Worm (Caenorhabditis elegans): ENCODE data around the gene R08A2.7.

R08A2.7 gene

ce11 chrV:14696604-14697307 is 26.4 kb upstream of the R08A2.7 start, which contains the start of gene unc-112:
TSS of gene unc-112 (minus strand) at chrV:14696654.
- TF ChIP-seq ets-7 (tag; optimal IDR thresholded peaks at IDR 0.05), result peak; percentile 45
- TF ChIP-seq ama-1 (optimal IDR thresholded peaks at IDR 0.05), result no peak
- TF ChIP-seq tbx-11 (GFP tag; IDR thresholded peaks at IDR 0.05), result 0 out of 2 replicates have a peak, but pooled peaks have one; percentile 12
- TF ChIP-seq aly-1 (tag; optimal IDR thresholded peaks at IDR 0.05), result peak; percentile 87
- TF ChIP-seq tbx-37 (GFP tag; conservative IDR thresholded peaks at IDR 0.05), result 0 out of 2 replicates have a peak, but pooled peaks have one; percentile 4
- TF ChIP-seq F13C5.2 (tag; optimal IDR thresholded peaks at IDR 0.05), result peak; percentile 79
- no peak; the same call in 1 of the 2 replicates for TF ChIP-seq pes-1 (GFP tag; IDR thresholded peaks at IDR 0.05)
- TF ChIP-seq hmg-4 (GFP tag; optimal IDR thresholded peaks at IDR 0.05), result peak; percentile 91

ce11 chrV:14698005-14698404 is 25.1 kb upstream of the R08A2.7 start:
- TF ChIP-seq hmbx-1 (tag; optimal IDR thresholded peaks at IDR 0.05) (no peak), ceh-13 (GFP tag; optimal IDR thresholded peaks at IDR 0.05) (no peak), hnd-1 (tag; optimal IDR thresholded peaks at IDR 0.05) (no peak), scrt-1 (GFP tag; IDR thresholded peaks at IDR 0.05) (no peak), hmg-4 (GFP tag; optimal IDR thresholded peaks at IDR 0.05) (no peak), F13C5.2 (tag; optimal IDR thresholded peaks at IDR 0.05) (no peak), ama-1 (optimal IDR thresholded peaks at IDR 0.05) (no peak), tbx-11 (GFP tag; IDR thresholded peaks at IDR 0.05) (no peak)

ce11 chrV:14698666-14699065 is 24.5 kb upstream of the R08A2.7 start, which contains the start of gene set-5:
TSS of gene set-5 (plus strand) at chrV:14698966.
- no peak for TF ChIP-seq tbx-37 (GFP tag; conservative IDR thresholded peaks at IDR 0.05)
- no peak for TF ChIP-seq tra-4 (tag; optimal IDR thresholded peaks at IDR 0.05)
- TF ChIP-seq ceh-13 (GFP tag; optimal IDR thresholded peaks at IDR 0.05), result no peak
- TF ChIP-seq aly-1 (tag; optimal IDR thresholded peaks at IDR 0.05), result no peak
- no peak for TF ChIP-seq hmbx-1 (tag; optimal IDR thresholded peaks at IDR 0.05)
- no peak for TF ChIP-seq sea-1 (GFP tag; conservative IDR thresholded peaks at IDR 0.05)
- TF ChIP-seq F13C5.2 (tag; optimal IDR thresholded peaks at IDR 0.05), result no peak
- no peak for TF ChIP-seq B0310.2 (tag; optimal IDR thresholded peaks at IDR 0.05)
- no peak for TF ChIP-seq ets-7 (tag; optimal IDR thresholded peaks at IDR 0.05)
- TF ChIP-seq tbx-11 (GFP tag; IDR thresholded peaks at IDR 0.05), result no peak
- TF ChIP-seq pes-1 (GFP tag; IDR thresholded peaks at IDR 0.05), result no peak
- TF ChIP-seq ama-1 (optimal IDR thresholded peaks at IDR 0.05), result no peak
- TF ChIP-seq ceh-36 (tag; optimal IDR thresholded peaks at IDR 0.05), result no peak
- no peak for TF ChIP-seq scrt-1 (GFP tag; IDR thresholded peaks at IDR 0.05)
- TF ChIP-seq hnd-1 (tag; optimal IDR thresholded peaks at IDR 0.05), result no peak
- no peak for TF ChIP-seq hmg-4 (GFP tag; optimal IDR thresholded peaks at IDR 0.05)

- no peak for TF ChIP-seq aly-1 (tag; optimal IDR thresholded peaks at IDR 0.05)
- no peak for TF ChIP-seq sea-1 (GFP tag; conservative IDR thresholded peaks at IDR 0.05)
- TF ChIP-seq ceh-13 (GFP tag; optimal IDR thresholded peaks at IDR 0.05), result no peak
- no peak for TF ChIP-seq hmg-4 (GFP tag; optimal IDR thresholded peaks at IDR 0.05)
- TF ChIP-seq ceh-36 (tag; optimal IDR thresholded peaks at IDR 0.05), result no peak
- no peak for TF ChIP-seq B0310.2 (tag; optimal IDR thresholded peaks at IDR 0.05)
- no peak for TF ChIP-seq flt-1 (GFP tag; IDR thresholded peaks at IDR 0.05)
- no peak for TF ChIP-seq tbx-37 (GFP tag; conservative IDR thresholded peaks at IDR 0.05)
- no peak for TF ChIP-seq F13C5.2 (tag; optimal IDR thresholded peaks at IDR 0.05)
- TF ChIP-seq pes-1 (GFP tag; IDR thresholded peaks at IDR 0.05), result no peak
- no peak for TF ChIP-seq scrt-1 (GFP tag; IDR thresholded peaks at IDR 0.05)
- TF ChIP-seq ets-7 (tag; optimal IDR thresholded peaks at IDR 0.05), result no peak
- no peak for TF ChIP-seq ama-1 (optimal IDR thresholded peaks at IDR 0.05)
- no peak for TF ChIP-seq tra-4 (tag; optimal IDR thresholded peaks at IDR 0.05)
- no peak for TF ChIP-seq hnd-1 (tag; optimal IDR thresholded peaks at IDR 0.05)
- no peak for TF ChIP-seq tbx-11 (GFP tag; IDR thresholded peaks at IDR 0.05)
- no peak for TF ChIP-seq hmbx-1 (tag; optimal IDR thresholded peaks at IDR 0.05)
Measured at ce11 chrV:14707958-14708357, 15.2 kb upstream of the R08A2.7 start, which contains the start of gene R08A2.9. TSS of gene R08A2.9 (plus strand) at chrV:14708258.

- no peak for TF ChIP-seq pes-1 (GFP tag; IDR thresholded peaks at IDR 0.05)
Measured at ce11 chrV:14711077-14711476, 12.0 kb upstream of the R08A2.7 start, which contains the start of gene ssp-33. TSS of gene ssp-33 (plus strand) at chrV:14711377.

ce11 chrV:14712316-14712715 is 10.8 kb upstream of the R08A2.7 start, which contains the start of gene R08A2.5:
TSS of gene R08A2.5 (plus strand) at chrV:14712616.
- TF ChIP-seq ceh-36 (tag; optimal IDR thresholded peaks at IDR 0.05), result no peak
- TF ChIP-seq pes-1 (GFP tag; IDR thresholded peaks at IDR 0.05), result no peak
- no peak for TF ChIP-seq scrt-1 (GFP tag; IDR thresholded peaks at IDR 0.05)
- TF ChIP-seq hnd-1 (tag; optimal IDR thresholded peaks at IDR 0.05), result no peak
- TF ChIP-seq tbx-37 (GFP tag; conservative IDR thresholded peaks at IDR 0.05), result no peak
- TF ChIP-seq hmg-4 (GFP tag; optimal IDR thresholded peaks at IDR 0.05), result no peak
- TF ChIP-seq ama-1 (optimal IDR thresholded peaks at IDR 0.05), result no peak
- TF ChIP-seq ets-7 (tag; optimal IDR thresholded peaks at IDR 0.05), result no peak
- no peak for TF ChIP-seq F13C5.2 (tag; optimal IDR thresholded peaks at IDR 0.05)

- TF ChIP-seq flt-1 (GFP tag; IDR thresholded peaks at IDR 0.05) (no peak), tbx-11 (GFP tag; IDR thresholded peaks at IDR 0.05) (no peak), ets-7 (tag; optimal IDR thresholded peaks at IDR 0.05) (no peak), tra-4 (tag; optimal IDR thresholded peaks at IDR 0.05) (no peak), tbx-37 (GFP tag; conservative IDR thresholded peaks at IDR 0.05) (no peak), hmg-4 (GFP tag; optimal IDR thresholded peaks at IDR 0.05) (no peak), pes-1 (GFP tag; IDR thresholded peaks at IDR 0.05) (no peak), ceh-13 (GFP tag; optimal IDR thresholded peaks at IDR 0.05) (no peak), scrt-1 (GFP tag; IDR thresholded peaks at IDR 0.05) (no peak), hnd-1 (tag; optimal IDR thresholded peaks at IDR 0.05) (no peak), ceh-36 (tag; optimal IDR thresholded peaks at IDR 0.05) (no peak), hmbx-1 (tag; optimal IDR thresholded peaks at IDR 0.05) (no peak), sea-1 (GFP tag; conservative IDR thresholded peaks at IDR 0.05) (no peak), aly-1 (tag; optimal IDR thresholded peaks at IDR 0.05) (no peak), B0310.2 (tag; optimal IDR thresholded peaks at IDR 0.05) (no peak), F13C5.2 (tag; optimal IDR thresholded peaks at IDR 0.05) (no peak), ama-1 (optimal IDR thresholded peaks at IDR 0.05) (no peak)
Measured at ce11 chrV:14715608-14716007, 7.5 kb upstream of the R08A2.7 start, which contains the start of gene R08A2.2. TSS of gene R08A2.2 (minus strand) at chrV:14715708.

Data from whole organism, early embryonic.